Fruit fly (Drosophila melanogaster) whole organism, wandering third instar larva: Measurements from ENCODE around the gene Megf8.

Source experiments
- CG32264 ChIP-seq: fragments of 200-800 bp; sonication (Bioruptor generic); optimal IDR thresholded peaks from 2 replicates; lab custom pipeline; 2016; ENCODE audit warnings: missing biosample characterization, missing genetic modification characterization
- Hr83 ChIP-seq: fragments of 200-300 bp; sonication (Bioruptor generic); optimal IDR thresholded peaks from 2 replicates; lab custom pipeline; 2016; ENCODE audit warnings: missing biosample characterization, mild to moderate bottlenecking, missing genetic modification characterization, moderate library complexity; ENCODE audit not compliant: poor library complexity, severe bottlenecking
- Vsx2 ChIP-seq: fragments of 200-300, 225-300 bp; sonication (Bioruptor generic); optimal IDR thresholded peaks from 2 replicates; lab custom pipeline; 2018; ENCODE audit warnings: missing biosample characterization, missing genetic modification characterization; ENCODE audit not compliant: partially characterized antibody
- dmrt93B ChIP-seq: fragments of 200-800 bp; sonication (Bioruptor generic); optimal IDR thresholded peaks from 2 replicates; lab custom pipeline; 2018; ENCODE audit warnings: missing biosample characterization, mild to moderate bottlenecking, missing genetic modification characterization
- ey ChIP-seq: fragments of 200-800 bp; sonication (Bioruptor generic); optimal IDR thresholded peaks from 2 replicates; lab custom pipeline; 2016; ENCODE audit warnings: missing biosample characterization, missing genetic modification characterization
- psq ChIP-seq: fragments of 200-800 bp; sonication (Bioruptor generic); optimal IDR thresholded peaks from 3 replicates; lab custom pipeline; 2017; ENCODE audit warnings: missing biosample characterization, mild to moderate bottlenecking, missing genetic modification characterization, moderate library complexity

dm6 chr2L:8029160-8029852 lies 14.0 kb upstream of the Megf8 start, which contains the start of gene baf:
- no peak for TF ChIP-seq CG32264 (GFP tag; lab: Kevin White, UChicago)
- TF ChIP-seq Vsx2 (GFP tag; lab: Kevin White, UChicago), result no peak
- TF ChIP-seq ey (GFP tag; lab: Kevin White, UChicago), result no peak
- no peak for TF ChIP-seq Hr83 (GFP tag; lab: Kevin White, UChicago)
- TF ChIP-seq psq (GFP tag; lab: Kevin White, UChicago), result no peak
- TF ChIP-seq dmrt93B (GFP tag; lab: Kevin White, UChicago), result no peak
